Worm (Caenorhabditis elegans): ENCODE data around the gene chil-26.

ce11 chrII:9497309-9497708 lies 22.5 kb downstream of the chil-26 start:
- TF ChIP-seq egl-27 (tag; optimal IDR thresholded peaks at IDR 0.05) (no peak), nfya-1 (tag; optimal IDR thresholded peaks at IDR 0.05; ENCODE audit: insufficient read depth) (peak; percentile 27), jun-1 (tag; optimal IDR thresholded peaks at IDR 0.05) (no peak)
